Worm (Caenorhabditis elegans) whole organism, young adult: ENCODE results near the gene nhr-205.

ENCODE experiments used
- ZK185.1 ChIP-seq: sonication (generic microtip); optimal IDR thresholded peaks from 2 replicates; lab custom pipeline; 2016; ENCODE audit warnings: mild to moderate bottlenecking, missing genetic modification characterization, missing compliant biosample characterization; ENCODE audit not compliant: poor library complexity, severe bottlenecking
- ama-1 ChIP-seq, 3 experiments: fragments of 150-350 bp in 1 of 3; sonication (generic microtip) in 2 of 3; optimal IDR thresholded peaks; 2 replicates each; lab custom pipeline; 2014 to 2018; ENCODE audit warnings: missing biosample characterization in 2 of 3, missing genetic modification characterization in 2 of 3, missing genetic modification reagents in 2 of 3
- bed-2 ChIP-seq: fragments of 200-800 bp; sonication (Bioruptor generic); IDR thresholded peaks from 2 replicates; pipeline ENCODE4 v1.3.6; 2022; ENCODE audit warnings: missing genetic modification reagents, missing genetic modification characterization, missing compliant biosample characterization
- ceh-40 ChIP-seq: fragments of 200-800 bp; sonication (Bioruptor generic); IDR thresholded peaks from 2 replicates; pipeline ENCODE4 v1.3.6; 2022; ENCODE audit warnings: missing genetic modification characterization, missing compliant biosample characterization
- dpl-1 ChIP-seq: fragments of 150-350 bp; optimal IDR thresholded peaks from 2 replicates; lab custom pipeline; 2014; ENCODE audit warnings: missing biosample characterization, missing genetic modification reagents, missing genetic modification characterization
- lin-35 ChIP-seq, 3 experiments: fragments of 150-350 bp in 2 of 3; sonication (generic microtip) in 1 of 3; optimal IDR thresholded peaks; 2 replicates each; lab custom pipeline; 2014 to 2018; ENCODE audit warnings: missing biosample characterization in 3 of 3, missing genetic modification characterization in 3 of 3, missing genetic modification reagents in 3 of 3
- lin-54 ChIP-seq: fragments of 200-800 bp; sonication (Bioruptor generic); optimal IDR thresholded peaks from 2 replicates; lab custom pipeline; 2018; ENCODE audit warnings: mild to moderate bottlenecking, missing genetic modification characterization, missing compliant biosample characterization
- mcd-1 ChIP-seq: fragments of 200-800 bp; sonication (Bioruptor generic); IDR thresholded peaks from 2 replicates; pipeline ENCODE4 v1.3.6; 2022; ENCODE audit warnings: missing genetic modification reagents, missing genetic modification characterization, missing compliant biosample characterization
- mes-4 ChIP-seq: sonication (generic microtip); optimal IDR thresholded peaks from 2 replicates; lab custom pipeline; 2016; ENCODE audit warnings: missing genotype, missing genetic modification characterization, missing compliant biosample characterization
- pha-4 ChIP-seq: fragments of 150-350 bp; sonication (generic microtip); optimal IDR thresholded peaks from 2 replicates; lab custom pipeline; 2014; ENCODE audit warnings: missing biosample characterization, missing genetic modification reagents, missing genetic modification characterization
- rcor-1 ChIP-seq: fragments of 200-800 bp; sonication (Bioruptor generic); IDR thresholded peaks from 2 replicates; pipeline ENCODE4 v1.3.6; 2022; ENCODE audit warnings: missing genetic modification reagents, missing genetic modification characterization, missing compliant biosample characterization

DNA sequence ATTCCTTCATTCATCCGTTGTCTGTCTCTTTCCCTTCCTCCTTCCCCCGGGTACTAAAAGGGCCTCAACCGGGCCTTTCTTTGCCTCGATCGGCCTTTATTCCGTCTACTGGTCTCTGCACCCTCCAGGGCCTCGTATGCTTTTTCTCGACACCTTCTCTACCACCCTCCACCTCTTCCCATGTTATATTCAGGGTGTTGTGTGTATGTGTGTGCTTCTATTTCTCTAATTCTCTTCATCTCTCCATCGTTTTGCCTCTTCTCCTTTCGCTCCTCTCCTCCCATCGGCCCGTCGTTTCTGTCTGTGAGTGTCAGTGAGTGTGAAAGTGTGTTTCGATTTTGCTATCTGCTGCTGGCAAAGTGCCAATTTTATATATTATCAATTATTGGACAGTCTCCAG is 41.7 kb downstream of the nhr-205 start:
- TF ChIP-seq mcd-1 (GFP tag; lab: Robert Waterston, UW) (peak; percentile 59), ama-1 (optimal IDR thresholded peaks at IDR 0.05; lab: Kevin White, UChicago) (no peak), ama-1 (GFP tag; optimal IDR thresholded peaks at IDR 0.05; lab: Kevin White, UChicago) (no peak), lin-54 (GFP tag; lab: Kevin White, UChicago) (peak; percentile 36), mes-4 (tag; lab: Kevin White, UChicago) (no peak), rcor-1 (GFP tag; lab: Robert Waterston, UW) (no peak), dpl-1 (GFP tag; lab: Kevin White, UChicago) (no peak), ceh-40 (GFP tag; lab: Robert Waterston, UW) (no peak), ZK185.1 (tag; lab: Kevin White, UChicago) (no peak), pha-4 (peak; percentile 62), lin-35 (GFP tag; optimal IDR thresholded peaks at IDR 0.05; lab: Kevin White, UChicago) (peak in 1 of 3 experiments; percentile 28), bed-2 (GFP tag; lab: Robert Waterston, UW) (no peak)
